Worm (Caenorhabditis elegans) whole organism, midembryonic: Measurements from ENCODE around the gene fbxb-98.

Experiments used
- T22C8.4 ChIP-seq: fragments of 200-800 bp; sonication (Bioruptor generic); IDR thresholded peaks from 2 replicates; pipeline ENCODE4 v1.3.6; 2022; ENCODE audit warnings: missing genetic modification characterization, missing compliant biosample characterization
- cog-1 ChIP-seq: sonication (generic microtip); optimal IDR thresholded peaks from 2 replicates; lab custom pipeline; 2016; ENCODE audit warnings: missing genetic modification characterization, missing compliant biosample characterization
- flt-1 ChIP-seq: fragments of 200-800 bp; sonication (Bioruptor generic); IDR thresholded peaks from 2 replicates; pipeline ENCODE4 v1.3.6; 2022; ENCODE audit warnings: missing genetic modification characterization, missing compliant biosample characterization
- med-1 ChIP-seq: sonication (generic microtip); optimal IDR thresholded peaks from 2 replicates; lab custom pipeline; 2017; ENCODE audit warnings: missing genetic modification characterization, mild to moderate bottlenecking, missing compliant biosample characterization, antibody characterized with exemption, missing genetic modification reagents; ENCODE audit not compliant: insufficient read depth
- ref-1 ChIP-seq: fragments of 200-800 bp; sonication (Bioruptor generic); conservative IDR thresholded peaks from 2 replicates; pipeline ENCODE4 v1.3.6; 2022; ENCODE audit warnings: missing genetic modification reagents, missing genetic modification characterization, missing compliant biosample characterization
- tab-1 ChIP-seq: fragments of 200-800 bp; sonication (Bioruptor generic); IDR thresholded peaks from 2 replicates; pipeline ENCODE4 v1.3.6; 2022; ENCODE audit warnings: missing genetic modification characterization, missing compliant biosample characterization

DNA sequence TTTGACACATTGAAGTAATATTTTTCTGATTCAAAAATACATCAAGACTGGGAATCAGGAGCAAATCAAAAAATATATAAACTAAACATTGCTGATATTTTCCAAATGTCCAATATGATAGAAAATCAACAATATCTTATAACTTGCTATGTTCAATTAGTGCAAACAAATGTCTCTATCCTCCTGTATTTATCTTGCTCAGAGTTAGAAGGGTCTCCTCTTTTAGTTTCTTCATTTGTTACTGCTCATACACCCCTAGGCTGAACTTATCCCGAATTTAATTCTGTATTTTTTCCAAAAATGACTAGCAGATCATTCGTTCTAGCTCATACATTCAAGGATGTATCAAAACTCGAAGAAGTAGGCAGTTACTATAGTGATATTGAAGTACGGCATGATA is 39.5 kb downstream of the fbxb-98 start, which contains the start of gene math-23:
- no peak for TF ChIP-seq flt-1
- no peak for TF ChIP-seq tab-1
- no peak for TF ChIP-seq cog-1
- TF ChIP-seq med-1 (GFP tag; lab: Kevin White, UChicago): no peak
- TF ChIP-seq ref-1: no peak
- TF ChIP-seq T22C8.4 (GFP tag; lab: Robert Waterston, UW): no peak
